Worm (Caenorhabditis elegans): ENCODE measurements around the gene mps-1.

ce11 chrII:6311888-6312287, 17.7 kb upstream of the mps-1 start:
- TF ChIP-seq blmp-1 (tag; optimal IDR thresholded peaks at IDR 0.05) (no peak), unc-130 (tag; optimal IDR thresholded peaks at IDR 0.05) (no peak), jun-1 (tag; optimal IDR thresholded peaks at IDR 0.05) (no peak)
